Worm (Caenorhabditis elegans) whole organism, late embryonic: ENCODE measurements around the gene hda-10.

Experiments
- ama-1 ChIP-seq: fragments of 150-350 bp; optimal IDR thresholded peaks from 2 replicates; lab custom pipeline; 2014
- fkh-10 ChIP-seq: fragments of 150-350 bp; optimal IDR thresholded peaks from 2 replicates; lab custom pipeline; 2014; ENCODE audit warnings: missing biosample characterization, missing genetic modification reagents, missing genetic modification characterization
- fkh-6 ChIP-seq: sonication (generic microtip); optimal IDR thresholded peaks from 2 replicates; lab custom pipeline; 2016; ENCODE audit warnings: missing genetic modification characterization, missing compliant biosample characterization
- hlh-15 ChIP-seq: sonication (generic microtip); optimal IDR thresholded peaks from 2 replicates; lab custom pipeline; 2016; ENCODE audit warnings: missing genetic modification characterization, missing compliant biosample characterization
- hlh-30 ChIP-seq: sonication (generic microtip); optimal IDR thresholded peaks from 2 replicates; lab custom pipeline; 2017; ENCODE audit warnings: antibody characterized with exemption, missing genetic modification characterization, missing compliant biosample characterization; ENCODE audit not compliant: insufficient read depth
- pag-3 ChIP-seq: sonication (generic microtip); optimal IDR thresholded peaks from 2 replicates; lab custom pipeline; 2016; ENCODE audit warnings: missing compliant biosample characterization, missing genetic modification characterization, borderline replicate concordance

- TF ChIP-seq fkh-10 (no peak), hlh-15 (no peak), hlh-30 (tag; lab: Kevin White, UChicago) (no peak), pag-3 (tag; lab: Kevin White, UChicago) (no peak), ama-1 (lab: Kevin White, UChicago) (no peak), fkh-6 (tag; lab: Kevin White, UChicago) (no peak)
These were observed at the start of gene hda-10 for ce11 chrII:13882405-13882804.
